Fruit fly (Drosophila melanogaster): ENCODE measurements around the gene CG17378.

Gene CG17378

DNA sequence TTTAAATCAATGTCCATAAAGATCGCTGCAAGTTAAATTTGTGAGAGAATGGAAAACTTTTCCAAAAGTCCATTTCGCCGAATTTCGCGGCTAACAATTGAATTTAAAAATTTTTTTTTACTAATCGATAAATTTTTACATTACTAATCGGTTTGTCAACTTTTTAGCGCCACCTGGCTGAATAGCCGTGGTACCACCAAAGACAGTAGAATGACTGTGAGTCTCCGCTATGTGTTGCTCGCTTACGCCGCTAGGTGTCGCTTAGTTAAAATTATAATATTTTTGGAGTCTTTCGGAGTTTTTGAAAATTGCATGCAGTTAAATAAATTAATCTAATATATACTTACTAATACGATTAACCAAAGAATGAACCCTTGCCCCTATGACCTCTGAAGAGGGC, 23.6 kb downstream of the CG17378 start (continued):
- TF ChIP-seq Bgb (GFP tag; IDR thresholded peaks at IDR 0.05; ENCODE audit: partially characterized antibody) (peak; percentile 72), ERR (GFP tag; optimal IDR thresholded peaks at IDR 0.05) (no peak), CG18764 (GFP tag; optimal IDR thresholded peaks at IDR 0.05) (peak; percentile 19), Lhr (GFP tag; optimal IDR thresholded peaks at IDR 0.05) (peak; percentile 90), sisA (GFP tag; IDR thresholded peaks at IDR 0.05) (peak; percentile 43; the same call in 1 of the 2 replicates), CG4424 (GFP tag; optimal IDR thresholded peaks at IDR 0.05) (peak; percentile 43), HLH54F (GFP tag; optimal IDR thresholded peaks at IDR 0.05) (peak; percentile 9), Doc2 (GFP tag; IDR thresholded peaks at IDR 0.05) (no peak), MBD-R2 (GFP tag; IDR thresholded peaks at IDR 0.05) (0 out of 2 replicates have a peak, but pooled peaks have one; percentile 7), CG2678 (tag; optimal IDR thresholded peaks at IDR 0.05) (no peak), CG30431 (GFP tag; optimal IDR thresholded peaks at IDR 0.05) (no peak), HmgZ (tag; optimal IDR thresholded peaks at IDR 0.05) (peak; percentile 67), fd64A (GFP tag; optimal IDR thresholded peaks at IDR 0.05) (no peak), CG18262 (tag; optimal IDR thresholded peaks at IDR 0.05) (peak; percentile 39), org-1 (GFP tag; optimal IDR thresholded peaks at IDR 0.05) (no peak), CG5180 (GFP tag; optimal IDR thresholded peaks at IDR 0.05) (no peak), CG4730 (GFP tag; IDR thresholded peaks at IDR 0.05) (no peak), mirr (GFP tag; optimal IDR thresholded peaks at IDR 0.05) (no peak), tgo (GFP tag; IDR thresholded peaks at IDR 0.05) (0 out of 3 replicates have a peak, but pooled peaks have one; percentile 29), unpg (GFP tag; optimal IDR thresholded peaks at IDR 0.05) (peak; percentile 9), dysf (GFP tag; IDR thresholded peaks at IDR 0.05) (peak; percentile 54; the same call in 2 of the 3 replicates), CG12155 (GFP tag; optimal IDR thresholded peaks at IDR 0.05) (no peak), nerfin-1 (tag; optimal IDR thresholded peaks at IDR 0.05) (no peak), Dad (GFP tag; optimal IDR thresholded peaks at IDR 0.05) (peak; percentile 29), zf30C (GFP tag; optimal IDR thresholded peaks at IDR 0.05) (no peak), CG13123 (GFP tag; optimal IDR thresholded peaks at IDR 0.05) (no peak), CG7372 (GFP tag; IDR thresholded peaks at IDR 0.05) (no peak), CG12659 (GFP tag; optimal IDR thresholded peaks at IDR 0.05) (peak; percentile 34), CG3995 (GFP tag; optimal IDR thresholded peaks at IDR 0.05) (no peak), Atf3 (GFP tag; optimal IDR thresholded peaks at IDR 0.05) (no peak), tll (GFP tag; optimal IDR thresholded peaks at IDR 0.05) (no peak), CG12299 (tag; optimal IDR thresholded peaks at IDR 0.05) (peak; percentile 16), NfI (GFP tag; optimal IDR thresholded peaks at IDR 0.05) (peak; percentile 40), insv (GFP tag; optimal IDR thresholded peaks at IDR 0.05) (peak in 1 of 2 experiments; percentile 51), ssp (GFP tag; IDR thresholded peaks at IDR 0.05) (no peak), Sry-δ (GFP tag; optimal IDR thresholded peaks at IDR 0.05) (peak; percentile 53), HLHmδ (GFP tag; optimal IDR thresholded peaks at IDR 0.05) (no peak), H2.0 (GFP tag; IDR thresholded peaks at IDR 0.05) (no peak), Vsx1 (GFP tag; optimal IDR thresholded peaks at IDR 0.05) (no peak), Sry-β (GFP tag; optimal IDR thresholded peaks at IDR 0.05) (no peak), Ssrp (tag; optimal IDR thresholded peaks at IDR 0.05) (peak; percentile 1), CTCF (GFP tag; optimal IDR thresholded peaks at IDR 0.05) (peak; percentile 99), abd-A (tag; optimal IDR thresholded peaks at IDR 0.05) (no peak), HHEX (GFP tag; optimal IDR thresholded peaks at IDR 0.05) (no peak), CG4282 (GFP tag; optimal IDR thresholded peaks at IDR 0.05) (no peak), her (GFP tag; optimal IDR thresholded peaks at IDR 0.05) (no peak), CG16813 (GFP tag; IDR thresholded peaks at IDR 0.05; ENCODE audit: partially characterized antibody) (peak; percentile 41; the same call in 1 of the 3 replicates), CG14441 (GFP tag; IDR thresholded peaks at IDR 0.05) (peak; percentile 44; the same call in 1 of the 2 replicates), pum (GFP tag; optimal IDR thresholded peaks at IDR 0.05) (peak; percentile 18), mam (GFP tag; optimal IDR thresholded peaks at IDR 0.05) (peak; percentile 27), CG6854 (GFP tag; optimal IDR thresholded peaks at IDR 0.05) (no peak)
